Fruit fly (Drosophila melanogaster) whole organism, embryonic: ENCODE measurements around the gene Fit2.
A peak's percentile ranks its signal among the peaks of the same experiment; 100 is the strongest.

Experiments used
- ATbp ChIP-seq: fragments of 200-800 bp; sonication (Bioruptor generic); optimal IDR thresholded peaks from 2 replicates; lab custom pipeline; 2017; ENCODE audit warnings: missing biosample characterization, mild to moderate bottlenecking, missing genetic modification characterization, missing genetic modification reagents
- Aef1 ChIP-seq: fragments of 200-800 bp; sonication (Bioruptor generic); IDR thresholded peaks from 3 replicates; pipeline ENCODE4 v1.3.6; 2022; ENCODE audit warnings: missing biosample characterization, missing genetic modification characterization
- CG10565 ChIP-seq: fragments of 200-800 bp; sonication (Bioruptor generic); optimal IDR thresholded peaks from 3 replicates; lab custom pipeline; 2016; ENCODE audit warnings: missing biosample characterization, mild to moderate bottlenecking, missing genetic modification characterization
- CG12659 ChIP-seq: fragments of 200-800 bp; sonication (Bioruptor generic); optimal IDR thresholded peaks from 3 replicates; lab custom pipeline; 2017; ENCODE audit warnings: mild to moderate bottlenecking, missing biosample characterization, missing genetic modification reagents, missing genetic modification characterization
- CG15269 ChIP-seq: fragments of 200-800 bp; sonication (Bioruptor generic); optimal IDR thresholded peaks from 2 replicates; lab custom pipeline; 2018; ENCODE audit warnings: missing biosample characterization, mild to moderate bottlenecking, missing genetic modification characterization, moderate library complexity
- CG16779 ChIP-seq: fragments of 200-800 bp; sonication (Bioruptor generic); IDR thresholded peaks from 2 replicates; pipeline ENCODE4 v1.3.6; 2022; ENCODE audit warnings: missing biosample characterization, missing genetic modification characterization
- CG17802 ChIP-seq: fragments of 200-800 bp; sonication (Bioruptor generic); optimal IDR thresholded peaks from 2 replicates; lab custom pipeline; 2018; ENCODE audit warnings: missing biosample characterization, mild to moderate bottlenecking, missing genetic modification characterization, moderate library complexity
- CG2678 ChIP-seq: fragments of 200-800 bp; sonication (Bioruptor generic); optimal IDR thresholded peaks from 3 replicates; lab custom pipeline; 2019; ENCODE audit warnings: missing biosample characterization, mild to moderate bottlenecking, missing genetic modification characterization, moderate library complexity
- CG2712 ChIP-seq: fragments of 200-800 bp; optimal IDR thresholded peaks from 3 replicates; lab custom pipeline; 2019; ENCODE audit warnings: missing biosample characterization, mild to moderate bottlenecking, missing genetic modification characterization, moderate library complexity
- CG32532 ChIP-seq: fragments of 200-800 bp; sonication (Bioruptor generic); IDR thresholded peaks from 2 replicates; pipeline ENCODE4 v1.3.6; 2022; ENCODE audit warnings: missing biosample characterization, missing genetic modification characterization
- CG4360 ChIP-seq: fragments of 200-800 bp; sonication (Bioruptor generic); IDR thresholded peaks from 2 replicates; pipeline ENCODE4 v1.3.6; 2022; ENCODE audit warnings: missing biosample characterization, missing genetic modification characterization
- CG6654 ChIP-seq: fragments of 200-800 bp; sonication (Bioruptor generic); optimal IDR thresholded peaks from 2 replicates; lab custom pipeline; 2017; ENCODE audit warnings: missing biosample characterization, mild to moderate bottlenecking, missing genetic modification characterization
- CG6791 ChIP-seq: fragments of 200-800 bp; sonication (Bioruptor generic); IDR thresholded peaks from 3 replicates; pipeline ENCODE4 v1.3.6; 2022; ENCODE audit warnings: missing biosample characterization, missing genetic modification characterization; ENCODE audit not compliant: partially characterized antibody
- CG7745 ChIP-seq: fragments of 200-800 bp; sonication (Bioruptor generic); optimal IDR thresholded peaks from 2 replicates; lab custom pipeline; 2018; ENCODE audit warnings: missing biosample characterization, mild to moderate bottlenecking, missing genetic modification characterization, moderate library complexity
- CG8388 ChIP-seq: fragments of 200-800 bp; sonication (Bioruptor generic); optimal IDR thresholded peaks from 2 replicates; lab custom pipeline; 2019; ENCODE audit warnings: missing biosample characterization, mild to moderate bottlenecking, missing genetic modification characterization, moderate library complexity
- CG9797 ChIP-seq: fragments of 200-800 bp; sonication (Bioruptor generic); optimal IDR thresholded peaks from 3 replicates; lab custom pipeline; 2018; ENCODE audit warnings: missing biosample characterization, mild to moderate bottlenecking, missing genetic modification characterization
- D ChIP-seq, 2 experiments: fragments of 200-800 bp in 1 of 2; fragments of >200 bp in 1 of 2; sonication (Bioruptor generic) in 1 of 2; optimal IDR thresholded peaks; 2 replicates in 1 of 2; 3 replicates in 1 of 2; lab custom pipeline; 2017; ENCODE audit warnings: mild to moderate bottlenecking in 1 of 2, missing biosample characterization in 1 of 2, missing genetic modification characterization in 1 of 2, missing genetic modification reagents in 1 of 2
- D19A ChIP-seq: fragments of 200-800 bp; optimal IDR thresholded peaks from 3 replicates; lab custom pipeline; 2019; ENCODE audit warnings: missing biosample characterization, mild to moderate bottlenecking, missing genetic modification characterization, moderate library complexity
- Deaf1 ChIP-seq: fragments of 200-800 bp; optimal IDR thresholded peaks from 3 replicates; lab custom pipeline; 2019; ENCODE audit warnings: missing biosample characterization, mild to moderate bottlenecking, missing genetic modification characterization, moderate library complexity
- Lim3 ChIP-seq: fragments of 200-800 bp; sonication (Bioruptor generic); IDR thresholded peaks from 2 replicates; pipeline ENCODE4 v1.3.6; 2022; ENCODE audit warnings: missing biosample characterization, missing genetic modification characterization
- Mad ChIP-seq: fragments of 200-800 bp; sonication (Bioruptor generic); optimal IDR thresholded peaks from 2 replicates; lab custom pipeline; 2016; ENCODE audit warnings: missing biosample characterization, missing genetic modification characterization
- Max ChIP-seq: fragments of 200-800 bp; sonication (Bioruptor generic); optimal IDR thresholded peaks from 2 replicates; lab custom pipeline; 2016; ENCODE audit warnings: missing biosample characterization, mild to moderate bottlenecking, missing genetic modification characterization
- Myb ChIP-seq: fragments of 200-800 bp; sonication (Bioruptor generic); optimal IDR thresholded peaks from 2 replicates; lab custom pipeline; 2016; ENCODE audit warnings: missing biosample characterization, missing genetic modification characterization
- Sry-β ChIP-seq: fragments of 200-800 bp; sonication (Bioruptor generic); optimal IDR thresholded peaks from 2 replicates; lab custom pipeline; 2018; ENCODE audit warnings: missing biosample characterization, mild to moderate bottlenecking, missing genetic modification characterization, moderate library complexity
- Stat92E ChIP-seq, 3 experiments: fragments of >200 bp in 2 of 3; fragments of 200-800 bp in 1 of 3; sonication (Bioruptor generic) in 1 of 3; optimal IDR thresholded peaks; 2 replicates each; lab custom pipeline; 2017 to 2019; ENCODE audit warnings: missing biosample characterization in 3 of 3, missing genetic modification characterization in 3 of 3, mild to moderate bottlenecking in 1 of 3, moderate library complexity in 1 of 3
- Usf ChIP-seq: fragments of 200-800 bp; sonication (Bioruptor generic); optimal IDR thresholded peaks from 2 replicates; lab custom pipeline; 2017; ENCODE audit warnings: missing genotype, missing biosample characterization, missing genetic modification characterization
- ase ChIP-seq: fragments of 200-800 bp; sonication (Bioruptor generic); IDR thresholded peaks from 3 replicates; pipeline ENCODE4 v1.3.6; 2022; ENCODE audit warnings: missing biosample characterization, missing genetic modification characterization
- bcd ChIP-seq: fragments of 200-800 bp; sonication (Bioruptor generic); optimal IDR thresholded peaks from 2 replicates; lab custom pipeline; 2017; ENCODE audit warnings: missing biosample characterization, mild to moderate bottlenecking, missing genetic modification characterization
- chn ChIP-seq: fragments of 200-800 bp; sonication (Bioruptor generic); optimal IDR thresholded peaks from 2 replicates; lab custom pipeline; 2016; ENCODE audit warnings: missing biosample characterization, missing genetic modification characterization
- ci ChIP-seq: fragments of 200-800 bp; sonication (Bioruptor generic); IDR thresholded peaks from 3 replicates; pipeline ENCODE4 v1.3.6; 2022; ENCODE audit warnings: missing biosample characterization, missing genetic modification characterization
- da ChIP-seq: fragments of 200-800 bp; sonication (Bioruptor generic); optimal IDR thresholded peaks from 2 replicates; lab custom pipeline; 2016; ENCODE audit warnings: missing biosample characterization, missing genetic modification characterization
- dan ChIP-seq: fragments of 200-800 bp; sonication (Bioruptor generic); IDR thresholded peaks from 2 replicates; pipeline ENCODE4 v1.3.6; 2022; ENCODE audit warnings: missing biosample characterization, missing genetic modification characterization
- dmrt11E ChIP-seq: fragments of 200-800 bp; sonication (Bioruptor generic); optimal IDR thresholded peaks from 3 replicates; lab custom pipeline; 2018; ENCODE audit warnings: missing biosample characterization, mild to moderate bottlenecking, missing genetic modification characterization, moderate library complexity
- gem ChIP-seq: fragments of 200-800 bp; sonication (Bioruptor generic); optimal IDR thresholded peaks from 2 replicates; lab custom pipeline; 2019; ENCODE audit warnings: missing biosample characterization, mild to moderate bottlenecking, missing genetic modification characterization, moderate library complexity
- hkb ChIP-seq, 2 experiments: fragments of 200-800 bp in 1 of 2; fragments of >200 bp in 1 of 2; sonication (Bioruptor generic) in 1 of 2; IDR thresholded peaks in 1 of 2; optimal IDR thresholded peaks in 1 of 2; 2 replicates each; pipeline versions ENCODE4 v1.3.6 to Lab custom; 2017 to 2022; ENCODE audit warnings: missing biosample characterization in 1 of 2, missing genetic modification characterization in 1 of 2
- kni ChIP-seq: fragments of 200-800 bp; sonication (Bioruptor generic); optimal IDR thresholded peaks from 3 replicates; lab custom pipeline; 2017; ENCODE audit warnings: mild to moderate bottlenecking, missing biosample characterization, missing genetic modification reagents, missing genetic modification characterization
- mam ChIP-seq: fragments of 200-800 bp; sonication (Bioruptor generic); optimal IDR thresholded peaks from 3 replicates; lab custom pipeline; 2016; ENCODE audit warnings: missing biosample characterization, missing genetic modification characterization
- pan ChIP-seq, 4 experiments: fragments of >200 bp in 3 of 4; fragments of 200-800 bp in 1 of 4; sonication (Bioruptor generic) in 1 of 4; optimal IDR thresholded peaks in 3 of 4; IDR thresholded peaks in 1 of 4; 2 replicates each; pipeline versions ENCODE4 v1.3.6 to Lab custom; 2017 to 2022; ENCODE audit warnings: missing biosample characterization in 2 of 4, missing genetic modification characterization in 2 of 4, mixed read lengths in 1 of 4
- pb ChIP-seq: fragments of 200-800 bp; sonication (Bioruptor generic); optimal IDR thresholded peaks from 3 replicates; lab custom pipeline; 2016; ENCODE audit warnings: missing biosample characterization, missing genetic modification characterization
- prd ChIP-seq, 3 experiments: fragments of >200 bp in 2 of 3; fragments of 200-800 bp in 1 of 3; sonication (Bioruptor generic) in 1 of 3; optimal IDR thresholded peaks in 2 of 3; IDR thresholded peaks in 1 of 3; 2 replicates in 2 of 3; 3 replicates in 1 of 3; pipeline versions ENCODE4 v1.3.6 to Lab custom; 2017 to 2022; ENCODE audit warnings: missing biosample characterization in 1 of 3, missing genetic modification characterization in 1 of 3
- sr ChIP-seq: fragments of 200-800 bp; sonication (Bioruptor generic); IDR thresholded peaks from 3 replicates; pipeline ENCODE4 v1.3.6; 2022; ENCODE audit warnings: missing biosample characterization, missing genetic modification characterization
- tio ChIP-seq: fragments of 200-800 bp; sonication (Bioruptor generic); optimal IDR thresholded peaks from 2 replicates; lab custom pipeline; 2017; ENCODE audit warnings: missing biosample characterization, missing genetic modification characterization, inconsistent platforms
- unpg ChIP-seq: fragments of 200-800 bp; sonication (Bioruptor generic); optimal IDR thresholded peaks from 3 replicates; lab custom pipeline; 2018; ENCODE audit warnings: missing biosample characterization, mild to moderate bottlenecking, missing genetic modification characterization, moderate library complexity
- vnd ChIP-seq: fragments of 200-800 bp; sonication (Bioruptor generic); IDR thresholded peaks from 3 replicates; pipeline ENCODE4 v1.3.6; 2022; ENCODE audit warnings: missing biosample characterization, missing genetic modification characterization; ENCODE audit not compliant: partially characterized antibody
- zfh1 ChIP-seq: fragments of 200-800 bp; sonication (Bioruptor generic); IDR thresholded peaks from 3 replicates; pipeline ENCODE4 v1.3.6; 2022; ENCODE audit warnings: missing biosample characterization, missing genetic modification characterization

The Fit2 gene

dm6 chr3L:17015663-17016575 lies 8.2 kb upstream of the Fit2 start, which contains the start of the genes CG6664 and CG7728 (continued):
- TF ChIP-seq ci = peak; percentile 70
- no peak for TF ChIP-seq gem
- no peak for TF ChIP-seq CG8388
- peak; percentile 39 for TF ChIP-seq ATbp (GFP tag; lab: Kevin White, UChicago)
- no peak for TF ChIP-seq Usf (GFP tag; lab: Kevin White, UChicago)
- TF ChIP-seq bcd (GFP tag; lab: Kevin White, UChicago) = peak; percentile 50
- TF ChIP-seq CG32532 (GFP tag; lab: Robert Waterston, UW) = peak; percentile 47
- no peak for TF ChIP-seq CG2678 (tag; lab: Kevin White, UChicago)
- TF ChIP-seq kni (GFP tag; lab: Kevin White, UChicago) = peak; percentile 43
- peak; percentile 12 for TF ChIP-seq Myb (GFP tag; lab: Kevin White, UChicago)
- TF ChIP-seq Max = peak; percentile 46
- no peak for TF ChIP-seq da (GFP tag; lab: Kevin White, UChicago)
- TF ChIP-seq vnd = 0 out of 3 replicates have a peak, but pooled peaks have one; percentile 32
- TF ChIP-seq CG2712 = peak; percentile 51
- TF ChIP-seq pan (optimal IDR thresholded peaks at IDR 0.05; lab: Kevin White, UChicago) = no peak
- peak in 1 of 2 experiments; percentile 36 for TF ChIP-seq pan (GFP tag; optimal IDR thresholded peaks at IDR 0.05 in 1 of 2, IDR thresholded peaks at IDR 0.05 in 1 of 2)
- TF ChIP-seq sr (GFP tag; lab: Robert Waterston, UW) = no peak
- TF ChIP-seq unpg (GFP tag; lab: Kevin White, UChicago) = peak; percentile 20
- TF ChIP-seq chn (GFP tag; lab: Kevin White, UChicago) = peak; percentile 7
- no peak for TF ChIP-seq ase (GFP tag; lab: Robert Waterston, UW)
- TF ChIP-seq Lim3 (GFP tag; lab: Robert Waterston, UW) = no peak
- peak; percentile 59; the same call in 2 of the 3 replicates for TF ChIP-seq zfh1 (GFP tag; lab: Robert Waterston, UW)
- peak; percentile 54 for TF ChIP-seq Sry-β (GFP tag; lab: Kevin White, UChicago)
- no peak for TF ChIP-seq D19A (tag; lab: Kevin White, UChicago)
- TF ChIP-seq CG16779 (GFP tag; lab: Robert Waterston, UW) = no peak
- TF ChIP-seq Mad (GFP tag; lab: Kevin White, UChicago) = no peak
- TF ChIP-seq tio (GFP tag; lab: Kevin White, UChicago) = no peak
- peak; percentile 66 for TF ChIP-seq mam (GFP tag; lab: Kevin White, UChicago)
- TF ChIP-seq hkb (optimal IDR thresholded peaks at IDR 0.05; lab: Kevin White, UChicago) = no peak
- TF ChIP-seq hkb (GFP tag; IDR thresholded peaks at IDR 0.05; lab: Robert Waterston, UW) = no peak
- no peak for TF ChIP-seq D (optimal IDR thresholded peaks at IDR 0.05; lab: Kevin White, UChicago)
- peak; percentile 33 for TF ChIP-seq D (GFP tag; optimal IDR thresholded peaks at IDR 0.05; lab: Kevin White, UChicago)
- TF ChIP-seq CG12659 = peak; percentile 63
- TF ChIP-seq CG9797 (GFP tag; lab: Kevin White, UChicago) = peak; percentile 64
- no peak for TF ChIP-seq CG7745 (tag; lab: Kevin White, UChicago)
- TF ChIP-seq CG4360 (GFP tag; lab: Robert Waterston, UW) = no peak
- TF ChIP-seq Aef1 (GFP tag; lab: Robert Waterston, UW) = peak; percentile 54; the same call in 2 of the 3 replicates
- TF ChIP-seq dmrt11E (tag; lab: Kevin White, UChicago) = peak; percentile 57
- TF ChIP-seq prd (optimal IDR thresholded peaks at IDR 0.05; lab: Kevin White, UChicago) = no peak
- TF ChIP-seq prd (GFP tag; IDR thresholded peaks at IDR 0.05; lab: Robert Waterston, UW) = peak; percentile 62; the same call in 2 of the 3 replicates
- TF ChIP-seq CG15269 (tag; lab: Kevin White, UChicago) = no peak
- no peak for TF ChIP-seq dan (GFP tag; lab: Robert Waterston, UW)
- TF ChIP-seq CG6654 (GFP tag; lab: Kevin White, UChicago) = no peak
- TF ChIP-seq CG10565 (GFP tag; lab: Kevin White, UChicago) = no peak
- no peak for TF ChIP-seq pb (GFP tag; lab: Kevin White, UChicago)
- TF ChIP-seq Deaf1 (tag; lab: Kevin White, UChicago) = no peak
- peak in 1 of 3 experiments; percentile 6 for TF ChIP-seq Stat92E (GFP tag; optimal IDR thresholded peaks at IDR 0.05; lab: Kevin White, UChicago)
- peak; percentile 56 for TF ChIP-seq CG6791 (GFP tag; lab: Robert Waterston, UW)
- TF ChIP-seq CG17802 (tag; lab: Kevin White, UChicago) = peak; percentile 15
